Worm (Caenorhabditis elegans) whole organism, young adult: ENCODE results near the gene C36A4.11.

Source experiments
- F49E8.2 ChIP-seq: sonication (generic microtip); optimal IDR thresholded peaks from 3 replicates; lab custom pipeline; 2017; ENCODE audit warnings: missing genetic modification characterization, mild to moderate bottlenecking, missing compliant biosample characterization, antibody characterized with exemption, moderate library complexity; ENCODE audit not compliant: insufficient read depth
- Y53F4B.3 ChIP-seq: fragments of 200-800 bp; sonication (Bioruptor generic); IDR thresholded peaks from 2 replicates; pipeline ENCODE4 v1.3.6; 2022; ENCODE audit warnings: missing genetic modification reagents, missing genetic modification characterization, missing compliant biosample characterization
- aptf-2 ChIP-seq: fragments of 200-800 bp; sonication (Bioruptor generic); conservative IDR thresholded peaks from 2 replicates; pipeline ENCODE4 v1.3.6; 2022; ENCODE audit warnings: missing genetic modification reagents, missing genetic modification characterization, missing compliant biosample characterization
- him-1 ChIP-seq: sonication (generic microtip); optimal IDR thresholded peaks from 2 replicates; lab custom pipeline; 2016; ENCODE audit warnings: missing genotype, missing genetic modification reagents, missing genetic modification characterization, missing compliant biosample characterization
- let-526 ChIP-seq: fragments of 200-800 bp; sonication (Bioruptor generic); IDR thresholded peaks from 2 replicates; pipeline ENCODE4 v1.3.6; 2022; ENCODE audit warnings: missing genetic modification reagents, missing genetic modification characterization, missing compliant biosample characterization
- lin-26 ChIP-seq: fragments of 200-800 bp; sonication (Bioruptor generic); IDR thresholded peaks from 2 replicates; pipeline ENCODE4 v1.3.6; 2022; ENCODE audit warnings: missing genetic modification reagents, missing genetic modification characterization, missing compliant biosample characterization
- pbrm-1 ChIP-seq: fragments of 200-800 bp; sonication (Bioruptor generic); IDR thresholded peaks from 2 replicates; pipeline ENCODE4 v1.3.6; 2022; ENCODE audit warnings: missing genetic modification reagents, missing genetic modification characterization, missing compliant biosample characterization
- pha-4 ChIP-seq: fragments of 150-350 bp; sonication (generic microtip); optimal IDR thresholded peaks from 2 replicates; lab custom pipeline; 2014; ENCODE audit warnings: missing biosample characterization, missing genetic modification reagents, missing genetic modification characterization
- sea-2 ChIP-seq: fragments of 200-800 bp; sonication (Bioruptor generic); IDR thresholded peaks from 2 replicates; pipeline ENCODE4 v1.3.6; 2022; ENCODE audit warnings: missing genetic modification characterization, missing compliant biosample characterization
- snpc-1.1 ChIP-seq: sonication (generic microtip); optimal IDR thresholded peaks from 2 replicates; lab custom pipeline; 2017; ENCODE audit warnings: missing genetic modification characterization, mild to moderate bottlenecking, missing compliant biosample characterization, antibody characterized with exemption, moderate library complexity, missing genotype, missing genetic modification reagents; ENCODE audit not compliant: insufficient read depth
- unc-130 ChIP-seq: sonication (generic microtip); optimal IDR thresholded peaks from 2 replicates; lab custom pipeline; 2016; ENCODE audit warnings: missing genetic modification reagents, missing genetic modification characterization, missing compliant biosample characterization

ce11 chrIII:3889896-3890295 lies 49.5 kb downstream of the C36A4.11 start:
- no peak for TF ChIP-seq snpc-1.1
- TF ChIP-seq let-526 (GFP tag; lab: Robert Waterston, UW) = no peak
- TF ChIP-seq pha-4 (tag; lab: Kevin White, UChicago) = no peak
- no peak for TF ChIP-seq Y53F4B.3 (GFP tag; lab: Robert Waterston, UW)
- no peak for TF ChIP-seq aptf-2
- no peak for TF ChIP-seq him-1
- TF ChIP-seq unc-130 (GFP tag; lab: Kevin White, UChicago) = no peak
- no peak for TF ChIP-seq pbrm-1 (GFP tag; lab: Robert Waterston, UW)
- no peak for TF ChIP-seq F49E8.2 (tag; lab: Kevin White, UChicago)
- no peak for TF ChIP-seq sea-2 (GFP tag; lab: Robert Waterston, UW)
- no peak for TF ChIP-seq lin-26 (GFP tag; lab: Robert Waterston, UW)
